Fruit fly (Drosophila melanogaster) whole organism, embryonic: Measurements from ENCODE around the gene slp1.

Experiments
- Abd-B ChIP-seq: fragments of 200-800 bp; sonication (Bioruptor generic); optimal IDR thresholded peaks from 2 replicates; lab custom pipeline; 2018; ENCODE audit warnings: missing biosample characterization, mild to moderate bottlenecking, missing genetic modification characterization, moderate library complexity
- Atf3 ChIP-seq: fragments of 200-800 bp; sonication (Bioruptor generic); optimal IDR thresholded peaks from 3 replicates; lab custom pipeline; 2016; ENCODE audit warnings: missing biosample characterization, missing genetic modification characterization
- CG10431 ChIP-seq: fragments of 200-800 bp; sonication (Bioruptor generic); optimal IDR thresholded peaks from 3 replicates; lab custom pipeline; 2018; ENCODE audit warnings: missing biosample characterization, mild to moderate bottlenecking, missing genetic modification characterization
- CG10654 ChIP-seq: fragments of 200-800 bp; sonication (Bioruptor generic); optimal IDR thresholded peaks from 2 replicates; lab custom pipeline; 2016; ENCODE audit warnings: missing biosample characterization, missing genetic modification characterization
- CG11093 ChIP-seq: fragments of 200-800 bp; sonication (Bioruptor generic); IDR thresholded peaks from 3 replicates; pipeline ENCODE4 v1.3.6; 2022; ENCODE audit warnings: missing biosample characterization, missing genetic modification characterization
- CG11560 ChIP-seq: fragments of 200-800 bp; sonication (Bioruptor generic); IDR thresholded peaks from 3 replicates; pipeline ENCODE4 v1.3.6; 2022; ENCODE audit warnings: missing biosample characterization, missing genetic modification characterization
- CG12104 ChIP-seq: fragments of 200-800 bp; sonication (Bioruptor generic); optimal IDR thresholded peaks from 3 replicates; lab custom pipeline; 2016; ENCODE audit warnings: missing biosample characterization, missing genetic modification characterization
- CG14710 ChIP-seq: fragments of 200-800 bp; sonication (Bioruptor generic); optimal IDR thresholded peaks from 3 replicates; lab custom pipeline; 2019; ENCODE audit warnings: missing biosample characterization, mild to moderate bottlenecking, missing genetic modification characterization, moderate library complexity
- CG1602 ChIP-seq: fragments of 200-800 bp; sonication (Bioruptor generic); optimal IDR thresholded peaks from 3 replicates; lab custom pipeline; 2016; ENCODE audit warnings: missing biosample characterization, missing genetic modification characterization
- CG1603 ChIP-seq: fragments of 200-800 bp; sonication (Bioruptor generic); optimal IDR thresholded peaks from 2 replicates; lab custom pipeline; 2019; ENCODE audit warnings: missing biosample characterization, mild to moderate bottlenecking, missing genetic modification characterization, moderate library complexity
- CG17328 ChIP-seq: fragments of 200-800 bp; sonication (Bioruptor generic); IDR thresholded peaks from 2 replicates; pipeline ENCODE4 v1.3.6; 2022; ENCODE audit warnings: missing biosample characterization, missing genetic modification characterization
- CG18262 ChIP-seq: fragments of 200-800 bp; optimal IDR thresholded peaks from 3 replicates; lab custom pipeline; 2019; ENCODE audit warnings: missing biosample characterization, mild to moderate bottlenecking, missing genetic modification characterization, moderate library complexity
- CG2116 ChIP-seq: fragments of 200-800 bp; sonication (Bioruptor generic); optimal IDR thresholded peaks from 3 replicates; lab custom pipeline; 2018; ENCODE audit warnings: missing biosample characterization, mild to moderate bottlenecking, missing genetic modification characterization
- CG31388 ChIP-seq: fragments of 200-800 bp; sonication (Bioruptor generic); optimal IDR thresholded peaks from 2 replicates; lab custom pipeline; 2016; ENCODE audit warnings: missing biosample characterization, missing genetic modification characterization
- CG5245 ChIP-seq: fragments of 200-800 bp; sonication (Bioruptor generic); optimal IDR thresholded peaks from 3 replicates; lab custom pipeline; 2016; ENCODE audit warnings: missing biosample characterization, missing genetic modification characterization
- CG8478 ChIP-seq: fragments of >200 bp; optimal IDR thresholded peaks from 2 replicates; lab custom pipeline; 2018
- CG9876 ChIP-seq: fragments of 200-800 bp; sonication (Bioruptor generic); optimal IDR thresholded peaks from 2 replicates; lab custom pipeline; 2016; ENCODE audit warnings: missing biosample characterization, missing genetic modification characterization
- H2.0 ChIP-seq: fragments of 200-800 bp; sonication (Bioruptor generic); IDR thresholded peaks from 2 replicates; pipeline ENCODE4 v1.3.6; 2022; ENCODE audit warnings: missing biosample characterization, missing genetic modification characterization
- HmgZ ChIP-seq: fragments of 200-800 bp; sonication (Bioruptor generic); optimal IDR thresholded peaks from 2 replicates; lab custom pipeline; 2018; ENCODE audit warnings: missing biosample characterization, mild to moderate bottlenecking, missing genetic modification characterization
- Hmr ChIP-seq: fragments of 200-800 bp; sonication (Bioruptor generic); optimal IDR thresholded peaks from 3 replicates; lab custom pipeline; 2017; ENCODE audit warnings: mild to moderate bottlenecking, missing biosample characterization, missing genetic modification reagents, missing genetic modification characterization
- Jarid2 ChIP-seq: fragments of 200-800 bp; sonication (Bioruptor generic); optimal IDR thresholded peaks from 3 replicates; lab custom pipeline; 2017; ENCODE audit warnings: mild to moderate bottlenecking, missing biosample characterization, missing genetic modification reagents, missing genetic modification characterization
- MESR4 ChIP-seq: fragments of 200-800 bp; sonication (Bioruptor generic); optimal IDR thresholded peaks from 2 replicates; lab custom pipeline; 2018; ENCODE audit warnings: missing biosample characterization, mild to moderate bottlenecking, missing genetic modification characterization, moderate library complexity
- NfI ChIP-seq: fragments of 200-800 bp; sonication (Bioruptor generic); optimal IDR thresholded peaks from 3 replicates; lab custom pipeline; 2018; ENCODE audit warnings: missing biosample characterization, mild to moderate bottlenecking, missing genetic modification characterization, moderate library complexity
- Optix ChIP-seq: fragments of 200-800 bp; sonication (Bioruptor generic); IDR thresholded peaks from 3 replicates; pipeline ENCODE4 v1.3.6; 2022; ENCODE audit warnings: missing biosample characterization, missing genetic modification characterization
- Pdp1 ChIP-seq, 2 experiments: fragments of 200-800 bp; sonication (Bioruptor generic); optimal IDR thresholded peaks; 3 replicates each; lab custom pipeline; 2016; ENCODE audit warnings: missing biosample characterization in 2 of 2, missing genetic modification characterization in 2 of 2, mild to moderate bottlenecking in 1 of 2, moderate library complexity in 1 of 2
- Poxn ChIP-seq: fragments of 200-800 bp; sonication (Bioruptor generic); IDR thresholded peaks from 2 replicates; pipeline ENCODE4 v1.3.6; 2022; ENCODE audit warnings: missing biosample characterization, missing genetic modification characterization
- Side ChIP-seq: fragments of 200-800 bp; sonication (Bioruptor generic); optimal IDR thresholded peaks from 2 replicates; lab custom pipeline; 2016; ENCODE audit warnings: missing biosample characterization, missing genetic modification characterization
- Taf1 ChIP-seq: fragments of 200-800 bp; sonication (Bioruptor generic); IDR thresholded peaks from 2 replicates; pipeline ENCODE4 v1.3.6; 2022; ENCODE audit warnings: missing biosample characterization, missing genetic modification characterization
- ap ChIP-seq: fragments of 200-800 bp; sonication (Bioruptor generic); IDR thresholded peaks from 2 replicates; pipeline ENCODE4 v1.3.6; 2022; ENCODE audit warnings: missing biosample characterization, missing genetic modification characterization
- bcd ChIP-seq: fragments of 200-800 bp; sonication (Bioruptor generic); optimal IDR thresholded peaks from 2 replicates; lab custom pipeline; 2017; ENCODE audit warnings: missing biosample characterization, mild to moderate bottlenecking, missing genetic modification characterization
- bsh ChIP-seq, 2 experiments: fragments of 200-800 bp; sonication (Bioruptor generic); optimal IDR thresholded peaks; 2 replicates each; lab custom pipeline; 2017 to 2018; ENCODE audit warnings: mild to moderate bottlenecking in 2 of 2, missing biosample characterization in 2 of 2, missing genetic modification characterization in 2 of 2, moderate library complexity in 1 of 2
- cas ChIP-seq: fragments of 200-800 bp; sonication (Bioruptor generic); IDR thresholded peaks from 2 replicates; pipeline ENCODE4 v1.3.6; 2022; ENCODE audit warnings: missing biosample characterization, missing genetic modification characterization
- chif ChIP-seq, 2 experiments: fragments of 200-800 bp; sonication (Bioruptor generic); optimal IDR thresholded peaks; 3 replicates each; lab custom pipeline; 2016; ENCODE audit warnings: missing biosample characterization in 2 of 2, missing genetic modification characterization in 2 of 2
- crol ChIP-seq: fragments of 200-800 bp; sonication (Bioruptor generic); IDR thresholded peaks from 2 replicates; pipeline ENCODE4 v1.3.6; 2022; ENCODE audit warnings: missing biosample characterization, missing genetic modification characterization
- dmrt99B ChIP-seq: fragments of 200-800 bp; sonication (Bioruptor generic); optimal IDR thresholded peaks from 2 replicates; lab custom pipeline; 2018; ENCODE audit warnings: missing biosample characterization, mild to moderate bottlenecking, missing genetic modification characterization, moderate library complexity
- fd102C ChIP-seq: fragments of 200-800 bp; sonication (Bioruptor generic); optimal IDR thresholded peaks from 2 replicates; lab custom pipeline; 2018; ENCODE audit warnings: missing biosample characterization, mild to moderate bottlenecking, missing genetic modification characterization, moderate library complexity
- fd3F ChIP-seq: fragments of 200-800 bp; sonication (Bioruptor generic); optimal IDR thresholded peaks from 2 replicates; lab custom pipeline; 2018; ENCODE audit warnings: missing biosample characterization, mild to moderate bottlenecking, missing genetic modification characterization, moderate library complexity
- fd96Cb ChIP-seq: fragments of 200-800 bp; sonication (Bioruptor generic); optimal IDR thresholded peaks from 2 replicates; lab custom pipeline; 2018; ENCODE audit warnings: missing biosample characterization, mild to moderate bottlenecking, missing genetic modification characterization, moderate library complexity
- ham ChIP-seq: fragments of 200-800 bp; sonication (Bioruptor generic); IDR thresholded peaks from 2 replicates; pipeline ENCODE4 v1.3.6; 2022; ENCODE audit warnings: missing biosample characterization, missing genetic modification characterization
- hbn ChIP-seq: fragments of 200-800 bp; sonication (Bioruptor generic); IDR thresholded peaks from 2 replicates; pipeline ENCODE4 v1.3.6; 2022; ENCODE audit warnings: missing biosample characterization, missing genetic modification characterization; ENCODE audit not compliant: partially characterized antibody
- onecut ChIP-seq: fragments of 200-800 bp; sonication (Bioruptor generic); IDR thresholded peaks from 2 replicates; pipeline ENCODE4 v1.3.6; 2022; ENCODE audit warnings: missing biosample characterization, missing genetic modification characterization
- p53 ChIP-seq: fragments of 200-800 bp; sonication (Bioruptor generic); optimal IDR thresholded peaks from 2 replicates; lab custom pipeline; 2016; ENCODE audit warnings: missing biosample characterization, missing genetic modification characterization
- peb ChIP-seq: fragments of 200-800 bp; sonication (Bioruptor generic); IDR thresholded peaks from 2 replicates; pipeline ENCODE4 v1.3.6; 2022; ENCODE audit warnings: missing biosample characterization, missing genetic modification characterization
- pita ChIP-seq: fragments of 200-800 bp; sonication (Bioruptor generic); optimal IDR thresholded peaks from 2 replicates; lab custom pipeline; 2017; ENCODE audit warnings: missing biosample characterization, mild to moderate bottlenecking, missing genetic modification characterization
- ranshi ChIP-seq: fragments of 200-800 bp; sonication (Bioruptor generic); IDR thresholded peaks from 2 replicates; pipeline ENCODE4 v1.3.6; 2022; ENCODE audit warnings: missing biosample characterization, missing genetic modification characterization
- slou ChIP-seq: fragments of 200-800 bp; sonication (Bioruptor generic); optimal IDR thresholded peaks from 3 replicates; lab custom pipeline; 2016; ENCODE audit warnings: missing biosample characterization, missing genetic modification characterization
- ssp ChIP-seq: fragments of 200-800 bp; sonication (Bioruptor generic); IDR thresholded peaks from 2 replicates; pipeline ENCODE4 v1.3.6; 2022; ENCODE audit warnings: missing biosample characterization, missing genetic modification characterization
- tup ChIP-seq: fragments of 200-800 bp; sonication (Bioruptor generic); optimal IDR thresholded peaks from 2 replicates; lab custom pipeline; 2016; ENCODE audit warnings: missing biosample characterization, mild to moderate bottlenecking, missing genetic modification characterization, moderate library complexity
- vfl ChIP-seq: fragments of 200-800 bp; sonication (Bioruptor generic); optimal IDR thresholded peaks from 2 replicates; lab custom pipeline; 2016; ENCODE audit warnings: missing biosample characterization, missing genetic modification characterization
- vvl ChIP-seq: fragments of 200-800 bp; sonication (Bioruptor generic); IDR thresholded peaks from 2 replicates; pipeline ENCODE4 v1.3.6; 2022; ENCODE audit warnings: missing biosample characterization, missing genetic modification characterization
- wor ChIP-seq: fragments of 200-800 bp; sonication (Bioruptor generic); IDR thresholded peaks from 2 replicates; pipeline ENCODE4 v1.3.6; 2022; ENCODE audit warnings: missing biosample characterization, missing genetic modification characterization
- zen ChIP-seq: fragments of 200-800 bp; sonication (Bioruptor generic); optimal IDR thresholded peaks from 3 replicates; lab custom pipeline; 2018; ENCODE audit warnings: missing biosample characterization, mild to moderate bottlenecking, missing genetic modification characterization, moderate library complexity

slp1 gene

dm6 chr2L:3786246-3786645, 39.2 kb upstream of the slp1 start (continued):
- TF ChIP-seq onecut (GFP tag; lab: Robert Waterston, UW), result peak; percentile 85
- TF ChIP-seq CG9876, result peak; percentile 79
- TF ChIP-seq CG14710 (tag; lab: Kevin White, UChicago), result no peak
- peak; percentile 15 for TF ChIP-seq CG31388 (GFP tag; lab: Kevin White, UChicago)
- TF ChIP-seq CG12104, result peak; percentile 15
- peak; percentile 22 for TF ChIP-seq p53 (GFP tag; lab: Kevin White, UChicago)
- peak; percentile 79 for TF ChIP-seq CG1602 (GFP tag; lab: Kevin White, UChicago)
- peak; percentile 56 for TF ChIP-seq CG18262 (tag; lab: Kevin White, UChicago)
- no peak for TF ChIP-seq CG10431
- TF ChIP-seq fd3F (GFP tag; lab: Kevin White, UChicago), result peak; percentile 38
- peak; percentile 60 for TF ChIP-seq bcd (GFP tag; lab: Kevin White, UChicago)
- TF ChIP-seq Jarid2 (GFP tag; lab: Kevin White, UChicago), result peak; percentile 20
- peak; percentile 68 for TF ChIP-seq ap (GFP tag; lab: Robert Waterston, UW)
- TF ChIP-seq cas (GFP tag; lab: Robert Waterston, UW), result no peak
- peak; percentile 35 for TF ChIP-seq CG2116 (GFP tag; lab: Kevin White, UChicago)
- TF ChIP-seq wor (GFP tag; lab: Robert Waterston, UW), result peak; percentile 70
- TF ChIP-seq MESR4 (GFP tag; lab: Kevin White, UChicago), result no peak
- TF ChIP-seq NfI, result peak; percentile 88
- peak; percentile 58; the same call in 1 of the 2 replicates for TF ChIP-seq peb
- TF ChIP-seq ham, result no peak
- TF ChIP-seq fd96Cb (tag; lab: Kevin White, UChicago), result peak; percentile 36
- TF ChIP-seq Side (GFP tag; lab: Kevin White, UChicago), result peak; percentile 32
- peak; percentile 77 for TF ChIP-seq Optix (GFP tag; lab: Robert Waterston, UW)
- TF ChIP-seq Poxn (GFP tag; lab: Robert Waterston, UW), result no peak
- TF ChIP-seq tup, result no peak
- peak; percentile 34 for TF ChIP-seq CG10654 (GFP tag; lab: Kevin White, UChicago)
- TF ChIP-seq Hmr, result peak; percentile 71
- TF ChIP-seq CG8478 (lab: Kevin White, UChicago), result no peak
- TF ChIP-seq fd102C (GFP tag; lab: Kevin White, UChicago), result peak; percentile 13
- peak; percentile 4 for TF ChIP-seq vfl (GFP tag; lab: Kevin White, UChicago)
- peak; percentile 86 for TF ChIP-seq CG17328
- TF ChIP-seq CG11093, result peak; percentile 61; the same call in 1 of the 3 replicates
- peak; percentile 71 for TF ChIP-seq ssp
- TF ChIP-seq dmrt99B (tag; lab: Kevin White, UChicago), result peak; percentile 56
- TF ChIP-seq crol (GFP tag; lab: Robert Waterston, UW), result no peak
- peak; percentile 84 for TF ChIP-seq Atf3 (GFP tag; lab: Kevin White, UChicago)
- TF ChIP-seq pita (GFP tag; lab: Kevin White, UChicago), result peak; percentile 34
- peak; percentile 57 for TF ChIP-seq Taf1 (GFP tag; lab: Robert Waterston, UW)
- no peak for TF ChIP-seq slou (GFP tag; lab: Kevin White, UChicago)
- TF ChIP-seq Pdp1 (GFP tag; optimal IDR thresholded peaks at IDR 0.05; lab: Kevin White, UChicago), result peak; percentile 45 to 60
- peak; percentile 24 for TF ChIP-seq HmgZ (tag; lab: Kevin White, UChicago)
- TF ChIP-seq CG11560 (tag; lab: Robert Waterston, UW), result peak; percentile 49; the same call in 2 of the 3 replicates
- TF ChIP-seq Abd-B, result peak; percentile 31
- TF ChIP-seq ranshi (GFP tag; lab: Robert Waterston, UW), result peak; percentile 68
- TF ChIP-seq H2.0, result peak; percentile 75
- TF ChIP-seq CG5245, result peak; percentile 75
- TF ChIP-seq chif (GFP tag; optimal IDR thresholded peaks at IDR 0.05; lab: Kevin White, UChicago), result peak; percentile 74 to 84
- TF ChIP-seq vvl (GFP tag; lab: Robert Waterston, UW), result peak; percentile 94
- no peak for TF ChIP-seq hbn (GFP tag; lab: Robert Waterston, UW)
- TF ChIP-seq bsh (GFP tag; optimal IDR thresholded peaks at IDR 0.05; lab: Kevin White, UChicago), result peak in 1 of 2 experiments; percentile 78
- TF ChIP-seq zen (tag; lab: Kevin White, UChicago), result peak; percentile 52
- peak; percentile 88 for TF ChIP-seq CG1603 (tag; lab: Kevin White, UChicago)
